Fruit fly (Drosophila melanogaster) S2 (cell line): ENCODE results near the gene CG11537.

ENCODE experiments used
- CG8478 ChIP-seq: fragments of >200 bp; optimal IDR thresholded peaks from 2 replicates; lab custom pipeline; 2018
- CTCF ChIP-seq, 2 experiments: fragments of >200 bp; optimal IDR thresholded peaks; 2 replicates each; lab custom pipeline; 2018

The CG11537 gene

DNA sequence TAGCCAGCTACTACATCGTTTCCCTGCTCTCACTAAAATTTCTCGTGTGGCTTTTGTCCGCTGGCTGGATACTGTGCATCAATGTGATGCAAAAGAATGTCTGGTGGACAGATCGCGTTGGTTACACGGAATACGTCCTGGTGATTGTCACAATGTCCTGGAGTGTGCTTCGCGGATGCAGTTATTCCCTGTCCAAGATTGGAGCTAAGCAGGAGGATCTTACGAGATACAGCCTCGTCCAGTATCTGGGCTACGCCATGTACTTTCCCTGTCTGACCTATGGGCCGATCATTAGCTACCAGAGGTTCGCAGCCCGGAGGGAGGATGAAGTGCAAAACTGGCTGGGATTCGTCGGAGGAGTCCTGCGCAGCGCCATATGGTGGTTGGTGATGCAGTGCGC is 19.3 kb upstream of the CG11537 start:
- no peak for TF ChIP-seq CTCF (optimal IDR thresholded peaks at IDR 0.05; lab: Kevin White, UChicago)
- TF ChIP-seq CG8478 (lab: Kevin White, UChicago): no peak

DNA sequence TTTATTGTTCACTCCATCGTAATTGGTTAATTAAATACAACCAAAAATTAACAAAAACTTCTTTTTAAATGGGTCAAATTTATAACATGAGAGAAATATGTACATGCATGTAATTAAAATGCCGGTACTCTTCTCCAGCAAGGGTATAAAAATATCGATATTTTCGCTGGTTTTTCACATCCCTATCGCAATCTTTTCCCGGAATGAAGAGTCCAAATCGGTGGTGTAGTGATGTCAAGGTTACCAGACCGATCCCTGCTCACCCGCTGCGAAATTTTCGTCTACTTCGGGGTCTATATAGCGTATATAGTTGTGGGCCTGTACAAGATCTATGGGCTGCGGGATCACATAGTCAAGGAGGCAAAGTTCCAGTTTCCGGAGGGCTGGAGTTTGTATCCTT is 18.7 kb upstream of the CG11537 start, which contains the start of gene rasp:
rasp (plus strand) TSS at position 213 of the 400 bp plus-strand sequence.
- TF ChIP-seq CTCF (optimal IDR thresholded peaks at IDR 0.05; lab: Kevin White, UChicago): no peak
- TF ChIP-seq CG8478 (lab: Kevin White, UChicago): no peak

DNA sequence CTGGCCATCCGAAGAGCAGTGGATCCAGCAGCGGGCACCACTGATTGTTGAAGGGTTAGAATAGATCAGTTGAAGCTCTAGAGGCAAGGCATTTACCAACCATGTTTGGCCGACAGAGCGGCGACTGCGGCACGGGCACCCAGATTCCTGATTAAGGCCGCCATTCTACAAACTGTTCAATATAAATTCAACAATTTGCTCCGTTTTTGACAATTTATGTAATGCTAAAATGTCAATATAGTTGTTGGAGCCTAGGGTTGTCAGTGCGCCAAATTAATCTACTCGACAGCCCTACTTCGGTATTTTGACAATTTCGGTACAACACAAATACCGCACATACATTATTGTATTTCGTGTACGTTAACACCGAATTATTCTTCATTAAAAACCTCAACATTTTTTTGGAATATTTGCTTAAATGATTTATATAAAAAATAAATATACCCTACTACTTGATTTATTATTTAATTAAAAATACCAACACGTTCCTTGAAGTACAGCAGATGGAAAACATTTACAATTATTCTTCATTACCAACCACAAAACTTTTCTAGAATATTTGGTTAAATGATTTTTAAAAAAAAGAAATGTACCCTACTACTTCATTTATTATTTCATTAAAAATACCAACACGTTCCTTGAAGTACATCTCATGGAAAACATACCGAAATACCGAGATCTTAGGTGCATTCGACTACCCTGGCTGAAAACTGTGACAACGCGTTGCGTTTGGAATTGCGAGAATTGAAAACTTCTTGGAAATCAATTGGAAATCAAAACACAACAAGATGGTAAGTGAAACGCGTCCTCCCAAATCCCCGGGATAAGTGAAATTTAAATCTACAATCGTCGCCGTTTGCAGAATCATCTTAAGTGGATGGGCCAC is 16.3 kb upstream of the CG11537 start, which contains the start of the genes ND-30 and CG15812:
ND-30 (minus strand) TSS at position 270 of the 886 bp plus-strand sequence.
CG15812 (plus strand) TSS at position 683 of the 886 bp plus-strand sequence.
- TF ChIP-seq CG8478 (lab: Kevin White, UChicago) (no peak), CTCF (optimal IDR thresholded peaks at IDR 0.05; lab: Kevin White, UChicago) (no peak)

DNA sequence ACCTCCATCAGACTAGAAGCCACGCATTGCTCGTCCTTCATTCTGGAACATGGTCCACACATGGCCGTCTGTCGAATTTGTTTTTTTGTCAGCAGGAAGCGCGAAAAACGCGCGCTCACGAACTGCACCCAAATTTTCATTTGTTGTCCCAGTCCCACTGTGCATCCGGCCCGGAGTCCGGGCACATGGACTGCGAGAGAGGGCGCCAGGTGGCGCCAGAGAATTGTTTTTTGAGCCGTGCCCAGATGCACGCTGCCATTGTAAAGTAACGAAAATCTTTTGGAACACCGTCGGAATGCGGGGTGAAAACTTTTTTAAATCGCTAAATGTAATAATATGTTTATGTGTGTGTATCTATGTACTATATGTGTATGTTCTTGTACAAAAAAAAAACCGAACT is 14.4 kb upstream of the CG11537 start:
- TF ChIP-seq CTCF (optimal IDR thresholded peaks at IDR 0.05; lab: Kevin White, UChicago): peak; percentile 50 to 59
- TF ChIP-seq CG8478 (lab: Kevin White, UChicago): no peak

DNA sequence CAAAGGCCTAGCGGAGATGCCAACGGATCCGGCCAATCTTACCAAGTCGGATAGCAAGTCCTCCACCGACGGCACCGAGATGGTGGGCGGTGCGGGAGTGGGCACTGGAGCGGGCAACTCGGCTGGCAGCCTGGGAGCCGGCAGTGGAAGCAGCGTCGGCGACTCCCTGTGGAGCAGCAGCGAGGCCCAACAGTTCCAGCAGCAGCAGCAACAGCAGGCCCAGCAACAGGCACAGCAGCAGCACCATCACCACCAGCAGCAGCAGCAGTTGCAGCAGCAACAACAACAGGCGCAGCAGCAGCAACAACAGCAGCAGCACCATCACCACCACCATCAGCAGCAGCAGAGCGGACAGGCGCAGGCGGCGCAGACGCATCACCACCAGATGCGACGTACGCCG is 7.1 kb upstream of the CG11537 start:
- no peak for TF ChIP-seq CTCF (optimal IDR thresholded peaks at IDR 0.05; lab: Kevin White, UChicago)

DNA sequence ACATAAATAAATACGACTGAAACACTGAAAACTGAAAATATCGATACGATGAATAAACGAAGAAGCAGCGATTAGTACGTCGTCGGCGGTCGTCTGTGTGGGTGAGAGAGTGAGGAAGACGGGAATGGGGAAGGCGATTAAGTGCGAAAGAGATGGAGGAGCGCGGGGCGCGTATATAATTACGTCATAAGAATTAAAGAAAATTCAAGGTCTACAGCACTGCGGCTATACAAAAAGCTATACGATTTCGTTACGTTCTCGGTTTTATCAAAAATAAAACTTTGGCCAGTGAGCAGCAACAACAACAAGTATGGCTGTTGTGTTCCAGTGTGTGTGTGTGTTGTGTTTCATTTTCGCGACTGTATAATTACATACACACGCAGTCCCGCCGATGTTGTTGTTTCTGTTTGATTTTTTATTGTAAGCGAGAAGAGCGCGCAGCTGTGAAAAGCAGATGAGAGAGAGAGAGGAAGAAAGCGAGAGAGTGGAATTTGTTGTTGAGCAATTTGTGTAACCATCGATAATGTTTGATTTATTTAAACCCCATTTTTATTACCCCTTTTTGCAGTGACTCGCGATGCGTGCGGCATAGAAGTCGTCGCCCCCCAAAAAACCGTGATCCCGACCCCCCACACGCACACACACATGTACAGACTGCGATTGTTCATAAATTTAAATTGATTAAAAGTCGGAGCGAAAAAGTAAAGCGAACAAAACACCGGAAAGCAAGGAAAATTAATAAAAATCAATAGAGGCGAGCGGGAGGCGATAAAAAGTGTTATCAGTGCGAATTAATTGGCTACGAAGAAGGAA is 6.0 kb upstream of the CG11537 start:
- TF ChIP-seq CTCF (optimal IDR thresholded peaks at IDR 0.05; lab: Kevin White, UChicago) (no peak), CG8478 (lab: Kevin White, UChicago) (no peak)

DNA sequence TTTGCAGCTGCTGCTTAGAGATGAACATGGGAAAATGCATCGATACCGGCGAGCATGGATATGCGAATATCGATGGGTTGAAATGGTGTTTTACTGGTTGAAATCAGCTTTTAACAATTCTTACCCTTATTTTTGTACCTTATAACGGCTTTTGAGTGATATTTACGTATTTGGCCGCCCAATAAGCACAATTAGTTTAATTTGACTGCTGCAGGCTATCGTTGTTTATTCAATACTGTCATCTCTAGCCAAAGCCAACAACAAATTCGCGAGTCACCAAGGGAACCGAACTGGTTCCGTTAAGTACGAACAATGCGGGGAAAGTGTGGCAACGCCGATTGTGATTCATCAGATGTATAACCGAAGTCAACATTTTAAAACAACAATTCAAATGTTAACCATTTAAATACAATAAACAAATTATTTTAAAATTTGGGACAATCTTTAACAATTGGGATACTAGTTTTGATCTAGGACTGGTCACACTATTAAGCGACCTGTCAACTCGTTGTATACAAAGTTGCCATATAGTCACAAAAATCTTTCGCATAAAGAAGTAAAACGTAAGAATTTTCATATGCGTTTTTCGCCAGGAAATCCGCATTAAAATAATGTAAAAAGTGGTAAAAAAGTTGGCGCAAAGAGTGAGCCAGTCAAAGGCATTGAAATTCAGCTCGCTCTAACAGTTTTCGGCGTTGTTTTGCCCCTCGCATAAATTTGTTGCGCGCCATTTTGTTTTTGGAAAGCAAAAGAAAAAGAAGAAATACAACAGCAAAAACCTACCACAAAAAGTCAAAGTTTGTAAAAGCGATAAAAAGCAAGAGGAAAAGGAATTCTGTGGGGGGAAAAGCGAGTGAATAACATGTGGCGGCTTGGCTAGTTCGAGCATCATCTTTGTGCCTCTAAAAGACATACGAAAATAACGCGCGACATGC is 5.1 kb upstream of the CG11537 start, which contains the start of the genes Usp5 and BtbVII:
Usp5 (minus strand) TSS at position 234 of the 935 bp plus-strand sequence.
BtbVII (plus strand) TSS at position 522 of the 935 bp plus-strand sequence.
- no peak for TF ChIP-seq CTCF (optimal IDR thresholded peaks at IDR 0.05; lab: Kevin White, UChicago)
- no peak for TF ChIP-seq CG8478 (lab: Kevin White, UChicago)

DNA sequence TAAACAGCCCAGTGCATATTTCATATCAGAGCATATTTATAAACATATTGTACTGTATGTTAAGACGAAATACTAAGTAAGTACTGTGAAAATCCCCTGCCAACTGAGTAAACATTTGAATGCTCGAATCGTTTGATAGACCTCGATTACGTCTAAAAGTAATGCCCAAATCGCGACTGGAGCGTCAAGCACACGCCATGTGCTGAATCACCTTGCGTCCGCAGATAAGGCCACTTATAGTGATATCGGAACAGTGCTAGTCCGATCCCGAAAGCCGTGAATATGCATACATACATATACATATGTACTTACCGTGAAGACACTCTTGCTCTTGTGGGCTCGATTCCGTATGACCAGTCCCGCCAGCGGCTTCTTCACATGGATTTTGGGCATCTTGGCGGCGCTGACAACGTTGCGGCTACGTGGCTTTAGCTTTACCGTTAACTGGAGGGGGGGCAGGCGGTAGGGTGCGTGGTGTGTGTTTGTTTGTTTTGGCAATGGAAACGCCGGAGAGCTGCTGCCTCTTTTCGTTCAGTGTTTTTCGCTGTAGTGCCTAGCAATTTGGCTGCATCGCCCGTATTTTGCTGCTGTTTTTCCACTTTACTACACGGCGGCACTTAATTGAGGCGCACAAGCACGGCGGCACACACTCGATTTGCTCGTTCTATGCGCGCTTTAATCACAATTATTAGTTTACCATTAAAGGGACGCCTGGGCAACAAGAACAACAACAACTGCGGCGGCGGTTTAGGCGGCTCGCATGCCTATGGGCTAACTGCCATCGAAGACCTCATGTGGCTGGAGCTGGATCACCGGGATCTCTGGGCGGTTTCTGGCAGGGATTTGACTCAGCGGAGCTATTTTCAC is 508 bp downstream of the CG11537 start:
- TF ChIP-seq CTCF (optimal IDR thresholded peaks at IDR 0.05; lab: Kevin White, UChicago): no peak
- no peak for TF ChIP-seq CG8478 (lab: Kevin White, UChicago)

DNA sequence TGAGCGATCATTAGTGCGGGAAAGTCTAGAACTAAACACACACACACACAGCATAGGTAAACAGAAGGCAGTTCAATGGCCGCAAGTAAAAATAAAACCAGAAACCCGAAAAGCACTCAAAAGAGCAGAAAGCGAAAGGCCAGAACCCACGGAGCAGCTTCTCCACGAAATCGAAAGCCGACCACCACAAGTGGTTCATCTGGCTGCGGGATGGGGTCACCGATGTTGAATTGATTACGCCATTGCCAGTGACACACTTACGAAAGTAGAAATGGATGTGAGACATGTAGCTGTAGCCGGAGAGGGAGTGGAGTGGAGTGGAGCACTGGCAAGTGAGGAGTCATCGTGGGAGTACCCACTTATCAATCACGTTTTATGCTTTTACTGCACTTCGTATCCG is 1.8 kb downstream of the CG11537 start:
- TF ChIP-seq CTCF (optimal IDR thresholded peaks at IDR 0.05; lab: Kevin White, UChicago) (no peak), CG8478 (lab: Kevin White, UChicago) (no peak)

DNA sequence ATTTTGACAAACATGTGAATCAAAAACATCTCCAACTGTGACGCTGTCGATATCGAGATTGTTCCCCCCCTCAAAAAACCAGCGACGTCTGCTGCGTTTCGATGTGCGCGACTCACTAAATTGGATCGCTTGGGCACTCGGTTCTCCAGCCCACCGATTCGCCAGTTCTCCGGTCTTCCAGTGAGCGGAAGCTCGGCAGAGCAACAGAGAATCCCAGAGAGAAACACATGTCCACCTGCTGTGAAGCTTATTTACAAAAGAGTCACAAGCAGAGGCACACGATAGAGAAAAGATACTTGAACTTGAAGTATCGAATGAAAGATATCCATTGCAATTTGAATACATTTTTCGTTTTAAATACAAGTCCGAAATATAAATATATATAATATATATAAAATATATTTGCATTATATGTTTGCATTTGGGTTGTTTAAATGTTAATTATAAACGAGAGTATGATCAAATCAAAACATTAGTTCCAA is 9.2 kb downstream of the CG11537 start:
- no peak for TF ChIP-seq CG8478 (lab: Kevin White, UChicago)
- no peak for TF ChIP-seq CTCF (optimal IDR thresholded peaks at IDR 0.05; lab: Kevin White, UChicago)

DNA sequence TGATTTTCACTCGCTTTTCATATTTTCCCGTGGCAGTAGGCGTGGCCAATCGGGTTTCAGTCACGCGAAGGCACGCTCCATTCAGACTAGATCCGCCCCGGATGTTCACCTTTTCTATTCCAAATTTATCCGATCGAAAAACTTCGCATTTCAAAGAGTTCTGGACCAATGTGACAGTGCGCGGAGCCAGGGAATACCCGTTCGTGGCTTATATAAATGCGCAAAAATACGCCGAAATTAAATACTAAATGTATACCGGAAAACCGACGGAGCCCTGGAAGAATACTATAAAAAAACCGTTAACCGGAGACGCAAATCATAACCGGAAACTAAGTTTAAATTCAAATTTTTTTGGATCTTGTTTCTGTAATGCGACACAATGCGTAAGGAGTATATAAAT is 15.7 kb downstream of the CG11537 start, which contains the start of gene promL:
promL (minus strand) TSS at position 181 of the 400 bp plus-strand sequence.
- TF ChIP-seq CTCF (optimal IDR thresholded peaks at IDR 0.05; lab: Kevin White, UChicago) (no peak), CG8478 (lab: Kevin White, UChicago) (no peak)

DNA sequence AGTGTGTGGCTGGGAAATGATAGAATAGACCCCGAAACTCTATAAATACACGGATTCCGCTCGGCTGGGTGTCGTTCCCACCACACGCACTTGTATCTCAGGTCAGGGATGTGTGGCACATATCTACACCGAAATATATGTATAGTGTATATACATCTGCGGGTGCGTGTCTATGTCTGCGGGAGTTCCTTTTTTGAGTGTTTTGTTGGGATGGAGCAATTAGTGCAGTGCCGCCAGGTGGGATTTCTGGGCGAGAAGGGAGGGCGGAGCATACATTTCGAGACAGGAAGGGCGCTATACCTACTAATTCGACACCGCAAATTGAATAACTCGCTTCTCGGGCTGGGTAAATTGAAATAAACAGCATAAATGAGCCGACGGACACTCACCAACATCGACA is 16.8 kb downstream of the CG11537 start:
- no peak for TF ChIP-seq CTCF (optimal IDR thresholded peaks at IDR 0.05; lab: Kevin White, UChicago)
- no peak for TF ChIP-seq CG8478 (lab: Kevin White, UChicago)
